Worm (Caenorhabditis elegans) whole organism, L1 larva: ENCODE results near the gene cdh-10.

Experiments used
- ceh-88 ChIP-seq: fragments of 200-800 bp; sonication (Bioruptor generic); IDR thresholded peaks from 2 replicates; pipeline ENCODE4 v1.3.6; 2022; ENCODE audit warnings: missing genetic modification characterization, missing compliant biosample characterization
- egl-27 ChIP-seq, 2 experiments: fragments of 150-350 bp in 1 of 2; sonication (generic microtip); optimal IDR thresholded peaks; 3 replicates each; lab custom pipeline; 2017 to 2018; ENCODE audit warnings: missing biosample characterization in 2 of 2, missing genetic modification characterization in 2 of 2, missing genetic modification reagents in 2 of 2
- fkh-10 ChIP-seq: sonication (generic microtip); optimal IDR thresholded peaks from 2 replicates; lab custom pipeline; 2017; ENCODE audit warnings: missing biosample characterization, missing genetic modification reagents, missing genetic modification characterization
- nhr-237 ChIP-seq: fragments of 150-350 bp; optimal IDR thresholded peaks from 2 replicates; lab custom pipeline; 2014; ENCODE audit warnings: missing biosample characterization, missing genetic modification characterization
- nhr-76 ChIP-seq: sonication (generic microtip); optimal IDR thresholded peaks from 2 replicates; lab custom pipeline; 2017; ENCODE audit warnings: missing biosample characterization, missing genetic modification characterization
- rnt-1 ChIP-seq: sonication (generic microtip); optimal IDR thresholded peaks from 2 replicates; lab custom pipeline; 2016; ENCODE audit warnings: mild to moderate bottlenecking, missing genetic modification characterization, moderate library complexity, missing compliant biosample characterization
- sup-37 ChIP-seq: fragments of 200-800 bp; sonication (Bioruptor generic); optimal IDR thresholded peaks from 2 replicates; lab custom pipeline; 2018; ENCODE audit warnings: mild to moderate bottlenecking, missing genetic modification characterization, missing compliant biosample characterization
- xbp-1 ChIP-seq: sonication (generic microtip); optimal IDR thresholded peaks from 2 replicates; lab custom pipeline; 2016; ENCODE audit warnings: missing genetic modification characterization, missing compliant biosample characterization
- ztf-11 ChIP-seq, 2 experiments: sonication (generic microtip); optimal IDR thresholded peaks; 2 replicates each; lab custom pipeline; 2016 to 2017; ENCODE audit warnings: missing genetic modification characterization in 2 of 2, missing biosample characterization in 1 of 2, missing compliant biosample characterization in 1 of 2

- TF ChIP-seq ztf-11 (tag; optimal IDR thresholded peaks at IDR 0.05; lab: Kevin White, UChicago) (no peak), nhr-237 (tag; lab: Kevin White, UChicago) (no peak), ceh-88 (no peak), sup-37 (GFP tag; lab: Kevin White, UChicago) (no peak), nhr-76 (tag; lab: Kevin White, UChicago) (no peak), fkh-10 (GFP tag; lab: Kevin White, UChicago) (no peak), egl-27 (tag; optimal IDR thresholded peaks at IDR 0.05; lab: Kevin White, UChicago) (no peak), rnt-1 (no peak), xbp-1 (no peak)
Measured at ce11 chrIV:2416738-2417137, 46.4 kb downstream of the cdh-10 start.
